Fruit fly (Drosophila melanogaster) whole organism, prepupa: ENCODE data around the gene Tsp86D.
A peak's percentile ranks its signal among the peaks of the same experiment; 100 is the strongest.

Experiments used
- CG8632 ChIP-seq: fragments of 200-800 bp; sonication (Bioruptor generic); optimal IDR thresholded peaks from 3 replicates; lab custom pipeline; 2016; ENCODE audit warnings: missing biosample characterization, missing genetic modification characterization
- Hr39 ChIP-seq: fragments of 200-800 bp; sonication (Bioruptor generic); optimal IDR thresholded peaks from 2 replicates; lab custom pipeline; 2016; ENCODE audit warnings: missing biosample characterization, missing genetic modification characterization
- Hr4 ChIP-seq: fragments of 200-800 bp; sonication (Bioruptor generic); optimal IDR thresholded peaks from 3 replicates; lab custom pipeline; 2016; ENCODE audit warnings: missing biosample characterization, missing genetic modification characterization
- acj6 ChIP-seq: fragments of 200-800 bp; sonication (Bioruptor generic); optimal IDR thresholded peaks from 3 replicates; lab custom pipeline; 2016; ENCODE audit warnings: missing biosample characterization, missing genetic modification characterization
- lz ChIP-seq: fragments of 200-800 bp; sonication (Bioruptor generic); optimal IDR thresholded peaks from 3 replicates; lab custom pipeline; 2016; ENCODE audit warnings: missing biosample characterization, missing genetic modification characterization

DNA sequence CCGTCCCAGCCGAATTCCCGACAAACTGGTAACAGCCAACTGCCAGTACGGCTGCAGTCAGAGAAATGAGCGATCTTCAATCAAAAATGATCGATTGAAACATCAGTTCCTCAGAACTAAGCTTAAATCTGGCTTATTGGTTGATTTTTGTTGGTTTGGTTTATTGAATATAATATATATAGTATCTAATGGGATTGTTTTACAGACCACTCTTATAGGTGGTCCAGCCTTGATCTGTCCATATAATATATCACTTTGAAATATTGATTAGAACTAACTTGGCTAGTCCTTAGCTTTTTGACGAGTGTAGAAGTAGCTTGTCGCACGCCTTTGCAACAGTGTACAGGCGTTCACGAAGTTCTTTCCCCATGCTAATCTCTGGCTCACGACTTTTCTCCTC, 26.1 kb upstream of the Tsp86D start:
- TF ChIP-seq Hr39 (GFP tag; lab: Kevin White, UChicago) (no peak), lz (no peak), acj6 (GFP tag; lab: Kevin White, UChicago) (peak; percentile 19), Hr4 (GFP tag; lab: Kevin White, UChicago) (no peak), CG8632 (GFP tag; lab: Kevin White, UChicago) (no peak)
